Worm (Caenorhabditis elegans) whole organism, mixed stage, embryonic: ENCODE data around the gene twk-42.

Experiments used
- bed-3 ChIP-seq: fragments of 200-800 bp; sonication (Bioruptor generic); optimal IDR thresholded peaks from 3 replicates; lab custom pipeline; 2018; ENCODE audit warnings: mild to moderate bottlenecking, missing genetic modification characterization, moderate library complexity, missing compliant biosample characterization
- blmp-1 ChIP-seq: fragments of 150-350 bp; optimal IDR thresholded peaks from 2 replicates; lab custom pipeline; 2014; ENCODE audit warnings: missing biosample characterization, missing genetic modification characterization
- ceh-39 ChIP-seq: fragments of 150-350 bp; optimal IDR thresholded peaks from 2 replicates; lab custom pipeline; 2014; ENCODE audit warnings: missing biosample characterization, missing genetic modification characterization
- ceh-83 ChIP-seq: fragments of 200-800 bp; sonication (Bioruptor generic); optimal IDR thresholded peaks from 2 replicates; lab custom pipeline; 2018; ENCODE audit warnings: mild to moderate bottlenecking, missing genetic modification characterization, missing compliant biosample characterization
- ces-1 ChIP-seq: fragments of 150-350 bp; optimal IDR thresholded peaks from 2 replicates; lab custom pipeline; 2014; ENCODE audit warnings: missing biosample characterization, missing genetic modification reagents, missing genetic modification characterization
- cnd-1 ChIP-seq: fragments of 200-800 bp; sonication (Bioruptor generic); optimal IDR thresholded peaks from 2 replicates; lab custom pipeline; 2018; ENCODE audit warnings: mild to moderate bottlenecking, missing genetic modification characterization, missing compliant biosample characterization
- drap-1 ChIP-seq: fragments of 200-800 bp; sonication (Bioruptor generic); optimal IDR thresholded peaks from 3 replicates; lab custom pipeline; 2018; ENCODE audit warnings: mild to moderate bottlenecking, missing genetic modification characterization, missing compliant biosample characterization
- elt-1 ChIP-seq: sonication (generic microtip); optimal IDR thresholded peaks from 2 replicates; lab custom pipeline; 2017; ENCODE audit warnings: missing genetic modification characterization, mild to moderate bottlenecking, missing compliant biosample characterization, antibody characterized with exemption, moderate library complexity, borderline replicate concordance; ENCODE audit not compliant: insufficient read depth
- elt-3 ChIP-seq: fragments of 150-350 bp; optimal IDR thresholded peaks from 2 replicates; lab custom pipeline; 2014; ENCODE audit warnings: missing biosample characterization, missing genetic modification characterization
- ham-2 ChIP-seq: fragments of 200-800 bp; sonication (Bioruptor generic); optimal IDR thresholded peaks from 2 replicates; lab custom pipeline; 2018; ENCODE audit warnings: mild to moderate bottlenecking, missing genetic modification characterization, missing compliant biosample characterization
- hlh-1 ChIP-seq: fragments of 150-350 bp; optimal IDR thresholded peaks from 2 replicates; lab custom pipeline; 2014; ENCODE audit warnings: missing biosample characterization, missing genetic modification reagents, missing genetic modification characterization
- lin-13 ChIP-seq: fragments of 150-350 bp; optimal IDR thresholded peaks from 2 replicates; lab custom pipeline; 2014; ENCODE audit warnings: missing biosample characterization, missing genetic modification characterization
- lin-32 ChIP-seq: fragments of 200-800 bp; sonication (Bioruptor generic); optimal IDR thresholded peaks from 2 replicates; lab custom pipeline; 2018; ENCODE audit warnings: mild to moderate bottlenecking, missing genetic modification characterization, missing compliant biosample characterization
- lsy-2 ChIP-seq: fragments of 150-350 bp; optimal IDR thresholded peaks from 2 replicates; lab custom pipeline; 2014; ENCODE audit warnings: missing biosample characterization, missing genetic modification characterization
- mab-5 ChIP-seq: fragments of 150-350 bp; optimal IDR thresholded peaks from 2 replicates; lab custom pipeline; 2014; ENCODE audit warnings: missing biosample characterization, missing genetic modification characterization
- mep-1 ChIP-seq: fragments of 150-350 bp; optimal IDR thresholded peaks from 2 replicates; lab custom pipeline; 2017; ENCODE audit warnings: missing biosample characterization, missing genetic modification reagents, missing genetic modification characterization, inconsistent platforms
- nhr-2 ChIP-seq: fragments of 150-350 bp; optimal IDR thresholded peaks from 2 replicates; lab custom pipeline; 2014; ENCODE audit warnings: missing biosample characterization, missing genetic modification characterization
- nhr-28 ChIP-seq: fragments of 150-350 bp; optimal IDR thresholded peaks from 2 replicates; lab custom pipeline; 2014; ENCODE audit warnings: missing biosample characterization, missing genetic modification characterization
- sem-2 ChIP-seq: fragments of 200-800 bp; sonication (Bioruptor generic); optimal IDR thresholded peaks from 2 replicates; lab custom pipeline; 2018; ENCODE audit warnings: mild to moderate bottlenecking, missing genetic modification characterization, missing compliant biosample characterization
- snpc-4 ChIP-seq: fragments of 150-350 bp; optimal IDR thresholded peaks from 2 replicates; lab custom pipeline; 2014; ENCODE audit warnings: missing biosample characterization, missing genetic modification characterization
- sptf-1 ChIP-seq: sonication (generic microtip); optimal IDR thresholded peaks from 2 replicates; lab custom pipeline; 2017; ENCODE audit warnings: mild to moderate bottlenecking, missing genetic modification characterization, moderate library complexity, missing compliant biosample characterization
- unc-120 ChIP-seq: sonication (generic microtip); optimal IDR thresholded peaks from 2 replicates; lab custom pipeline; 2017; ENCODE audit warnings: missing genetic modification characterization, missing compliant biosample characterization; ENCODE audit not compliant: poor library complexity, severe bottlenecking
- unc-39 ChIP-seq: fragments of 150-350 bp; optimal IDR thresholded peaks from 2 replicates; lab custom pipeline; 2014; ENCODE audit warnings: missing biosample characterization, missing genetic modification characterization
- unc-62 ChIP-seq: fragments of 150-350 bp; optimal IDR thresholded peaks from 2 replicates; lab custom pipeline; 2014; ENCODE audit warnings: missing biosample characterization, missing genetic modification reagents, missing genetic modification characterization
- zip-8 ChIP-seq: fragments of 150-350 bp; optimal IDR thresholded peaks from 2 replicates; lab custom pipeline; 2014; ENCODE audit warnings: missing biosample characterization, missing genetic modification characterization
- ztf-11 ChIP-seq: fragments of 150-350 bp; optimal IDR thresholded peaks from 2 replicates; lab custom pipeline; 2014; ENCODE audit warnings: missing biosample characterization, missing genetic modification characterization

Gene twk-42

DNA sequence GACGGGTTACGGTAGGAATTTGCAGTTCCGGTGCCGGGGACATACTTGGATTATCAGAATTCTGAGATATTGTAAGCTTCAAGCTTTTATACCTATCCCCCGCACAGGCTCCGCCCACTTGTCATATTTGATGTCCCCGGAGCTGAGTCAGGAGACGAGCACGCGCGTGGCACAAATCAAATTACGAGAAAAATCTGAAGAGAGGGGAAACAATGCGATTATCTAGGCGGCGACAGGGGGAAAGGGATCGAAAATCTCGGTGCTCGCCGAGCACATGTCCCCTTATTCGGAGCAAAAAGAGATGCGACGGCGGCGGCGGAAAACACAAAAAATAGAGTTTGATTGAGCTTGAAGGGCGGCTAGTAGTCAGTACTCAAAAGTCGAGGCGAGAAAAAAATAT lies 16.8 kb upstream of the twk-42 start, which contains the start of gene R12G8.1:
TSS of gene R12G8.1 (minus strand) at position 63 of the 400 bp plus-strand sequence.
- TF ChIP-seq lsy-2 (no peak), ceh-39 (tag; lab: Kevin White, UChicago) (no peak), ces-1 (GFP tag; lab: Kevin White, UChicago) (peak; percentile 82), elt-1 (tag; lab: Kevin White, UChicago) (no peak), drap-1 (GFP tag; lab: Kevin White, UChicago) (peak; percentile 44)

DNA sequence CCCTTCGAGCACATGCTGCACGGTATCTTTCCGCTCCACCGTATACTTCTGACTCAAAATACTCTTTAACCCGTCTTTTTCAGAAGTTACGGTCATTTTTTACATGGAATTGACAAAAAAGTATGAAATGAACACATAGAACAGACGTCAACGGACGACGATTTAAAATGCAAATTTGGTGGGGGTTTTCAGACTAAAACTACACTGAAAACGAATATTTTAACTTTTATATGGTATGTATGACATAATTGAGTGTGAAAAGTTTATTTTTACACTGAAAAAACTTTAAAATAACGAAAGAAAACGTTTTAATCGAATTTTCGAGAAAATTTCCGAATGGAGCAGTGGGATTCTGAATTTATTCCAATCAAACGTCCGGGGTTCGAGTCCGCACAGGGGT lies 14.5 kb upstream of the twk-42 start, which contains the start of gene twk-36:
TSS of gene twk-36 (minus strand) at position 101 of the 400 bp plus-strand sequence.
- no peak for TF ChIP-seq cnd-1 (tag; lab: Kevin White, UChicago)
- no peak for TF ChIP-seq ham-2 (GFP tag; lab: Kevin White, UChicago)
- no peak for TF ChIP-seq elt-3 (tag; lab: Kevin White, UChicago)
- TF ChIP-seq mep-1 (tag; lab: Kevin White, UChicago): no peak

DNA sequence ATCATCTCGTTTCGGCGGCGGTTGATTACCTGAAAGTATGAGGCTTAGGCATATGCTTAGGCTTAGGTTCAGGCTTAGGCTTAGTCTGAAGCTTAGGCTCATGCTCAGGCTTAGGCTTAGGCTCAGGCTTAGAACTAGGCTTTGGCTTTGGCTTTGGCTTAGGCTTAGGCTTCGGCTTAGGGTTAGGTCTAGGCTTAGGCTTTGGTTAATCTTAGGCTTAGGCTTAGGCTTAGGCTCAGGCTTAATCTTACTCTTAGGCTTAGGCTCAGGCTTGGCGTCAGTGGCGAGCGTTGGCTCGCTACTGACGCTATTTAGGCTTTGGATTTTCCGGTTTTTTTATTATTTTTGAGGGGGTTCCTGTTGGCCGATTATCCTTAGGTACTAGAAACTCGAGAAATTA lies 11.4 kb upstream of the twk-42 start:
- no peak for TF ChIP-seq unc-62 (GFP tag; lab: Kevin White, UChicago)
- peak; percentile 53 for TF ChIP-seq ceh-83 (GFP tag; lab: Kevin White, UChicago)

DNA sequence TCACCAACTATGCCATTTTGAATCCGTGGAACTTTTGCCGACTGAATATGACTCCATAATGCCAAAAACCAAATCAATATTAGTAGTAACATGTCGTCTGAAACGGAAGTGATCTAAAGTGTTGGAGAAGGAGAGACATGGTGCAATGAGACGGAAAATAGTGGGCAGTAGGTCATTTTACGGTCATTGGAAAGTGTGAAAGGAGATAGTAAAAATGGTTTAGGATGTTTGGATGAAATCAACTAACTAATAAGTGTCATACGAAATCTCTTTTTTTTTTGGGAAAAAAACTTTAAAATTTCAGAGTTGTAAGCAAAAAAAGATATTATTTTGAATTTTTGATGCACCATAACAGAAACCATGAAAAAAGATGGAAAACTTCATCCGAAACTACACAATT lies 7.4 kb upstream of the twk-42 start, which contains the start of gene cutl-4:
TSS of gene cutl-4 (minus strand) at position 101 of the 400 bp plus-strand sequence.
- TF ChIP-seq ceh-83 (GFP tag; lab: Kevin White, UChicago): no peak
- TF ChIP-seq, all 35 proteins: peak for 0

DNA sequence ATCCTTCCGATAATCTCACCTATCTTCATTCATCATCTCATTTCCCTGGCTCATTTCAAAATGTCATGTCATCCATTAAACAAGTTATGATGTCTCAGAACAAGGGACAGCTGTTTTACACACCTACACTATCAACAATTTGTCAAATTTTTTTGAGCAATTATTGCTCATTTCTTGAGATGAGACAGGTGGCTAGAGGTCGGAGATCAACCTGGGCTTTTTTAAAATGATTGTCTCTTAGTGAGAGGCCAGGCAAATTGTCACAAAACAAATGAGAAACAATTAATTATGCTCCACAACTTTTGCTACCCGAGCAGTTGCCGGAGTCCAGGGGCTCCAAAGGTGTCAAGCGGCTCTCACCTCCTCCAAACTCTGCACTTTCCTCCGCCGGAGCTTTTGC lies 3.7 kb downstream of the twk-42 start:
- peak; percentile 81 for TF ChIP-seq hlh-1 (tag; lab: Kevin White, UChicago)
- no peak for TF ChIP-seq snpc-4 (tag; lab: Kevin White, UChicago)
- peak; percentile 81 for TF ChIP-seq unc-62 (GFP tag; lab: Kevin White, UChicago)

DNA sequence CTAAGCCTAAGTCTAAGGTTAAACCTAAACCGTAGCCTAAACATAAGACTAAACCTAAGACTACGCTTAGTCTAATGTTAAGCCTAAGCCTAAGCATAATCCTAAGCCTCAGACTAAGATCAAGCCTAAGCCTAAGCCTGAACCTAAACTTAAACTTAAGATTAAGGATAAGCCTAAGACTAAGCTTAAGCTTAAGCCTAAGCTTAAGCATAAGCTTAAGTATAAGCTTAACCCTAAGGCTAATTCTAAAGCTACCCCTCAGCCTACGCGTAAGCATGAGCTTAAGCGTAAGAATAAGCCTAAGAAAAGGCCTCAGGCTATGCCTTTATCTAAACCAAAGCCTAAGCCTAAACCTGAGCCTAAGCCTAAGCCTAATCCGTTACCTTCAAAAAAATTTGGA lies 4.1 kb downstream of the twk-42 start:
- TF ChIP-seq mab-5 (tag; lab: Kevin White, UChicago): no peak
- TF ChIP-seq ham-2 (GFP tag; lab: Kevin White, UChicago): peak; percentile 48
- TF ChIP-seq lin-32 (GFP tag; lab: Kevin White, UChicago): no peak
- TF ChIP-seq sem-2 (GFP tag; lab: Kevin White, UChicago): no peak

DNA sequence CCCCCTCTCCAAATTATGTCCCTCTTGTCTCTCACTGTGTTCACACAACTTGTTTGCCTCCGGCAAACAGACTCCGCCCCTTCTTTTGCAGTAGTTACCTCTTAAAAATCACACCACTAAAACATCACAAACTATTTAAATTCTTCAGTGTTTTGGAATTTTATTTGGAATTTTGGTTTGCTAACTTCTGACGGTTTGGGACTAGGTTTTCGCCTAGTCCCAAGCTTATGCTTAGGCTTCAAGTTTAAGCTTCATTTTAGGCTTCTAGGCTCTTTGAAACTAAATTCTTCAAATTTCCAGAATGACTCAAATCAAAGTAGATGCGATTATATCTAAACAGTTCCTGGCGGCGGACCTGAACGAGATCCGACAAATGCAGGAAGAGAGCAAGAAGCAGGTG lies 7.7 kb downstream of the twk-42 start, which contains the start of gene fat-5:
TSS of gene fat-5 (plus strand) at position 301 of the 400 bp plus-strand sequence.
- TF ChIP-seq elt-1 (tag; lab: Kevin White, UChicago) (no peak), ces-1 (GFP tag; lab: Kevin White, UChicago) (no peak), ztf-11 (tag; lab: Kevin White, UChicago) (no peak), nhr-2 (tag; lab: Kevin White, UChicago) (no peak), ham-2 (GFP tag; lab: Kevin White, UChicago) (no peak), bed-3 (GFP tag; lab: Kevin White, UChicago) (no peak), elt-3 (tag; lab: Kevin White, UChicago) (no peak), unc-120 (no peak), zip-8 (tag; lab: Kevin White, UChicago) (no peak), sptf-1 (tag; lab: Kevin White, UChicago) (no peak), blmp-1 (tag; lab: Kevin White, UChicago) (no peak), lin-13 (tag; lab: Kevin White, UChicago) (no peak), mep-1 (tag; lab: Kevin White, UChicago) (no peak), lin-32 (GFP tag; lab: Kevin White, UChicago) (no peak), unc-39 (tag; lab: Kevin White, UChicago) (no peak), nhr-28 (tag; lab: Kevin White, UChicago) (no peak)
